Worm (Caenorhabditis elegans): ENCODE results near the gene srx-18.

srx-18 gene

ce11 chrV:17824610-17825009, 25.9 kb upstream of the srx-18 start, which contains the start of gene srh-301:
Gene srh-301, plus strand, starts transcription at chrV:17824910.
- TF ChIP-seq mab-5 (tag; optimal IDR thresholded peaks at IDR 0.05) (no peak), nhr-2 (tag; optimal IDR thresholded peaks at IDR 0.05) (no peak), cnd-1 (tag; optimal IDR thresholded peaks at IDR 0.05) (no peak), mep-1 (tag; optimal IDR thresholded peaks at IDR 0.05) (no peak), elt-3 (tag; optimal IDR thresholded peaks at IDR 0.05) (no peak), elt-1 (tag; optimal IDR thresholded peaks at IDR 0.05; ENCODE audit: borderline replicate concordance, insufficient read depth) (no peak), ham-2 (GFP tag; optimal IDR thresholded peaks at IDR 0.05) (no peak), lin-32 (GFP tag; optimal IDR thresholded peaks at IDR 0.05) (no peak), ceh-43 (GFP tag; optimal IDR thresholded peaks at IDR 0.05) (no peak), unc-62 (GFP tag; optimal IDR thresholded peaks at IDR 0.05) (no peak), nhr-237 (tag; optimal IDR thresholded peaks at IDR 0.05) (no peak), blmp-1 (tag; optimal IDR thresholded peaks at IDR 0.05) (no peak)

ce11 chrV:17821805-17822204, 23.1 kb upstream of the srx-18 start, which contains the start of gene srh-300:
Gene srh-300, plus strand, starts transcription at chrV:17822105.
- no peak for TF ChIP-seq ham-2 (GFP tag; optimal IDR thresholded peaks at IDR 0.05)
- no peak for TF ChIP-seq hlh-1 (tag; optimal IDR thresholded peaks at IDR 0.05)
- no peak for TF ChIP-seq drap-1 (GFP tag; optimal IDR thresholded peaks at IDR 0.05)
- no peak for TF ChIP-seq ceh-43 (GFP tag; optimal IDR thresholded peaks at IDR 0.05)
- TF ChIP-seq bed-3 (GFP tag; optimal IDR thresholded peaks at IDR 0.05) = no peak
- TF ChIP-seq pha-4 (tag; optimal IDR thresholded peaks at IDR 0.05) = no peak
- TF ChIP-seq M03D4.4 (tag; optimal IDR thresholded peaks at IDR 0.05) = no peak
- no peak for TF ChIP-seq tbx-8 (GFP tag; optimal IDR thresholded peaks at IDR 0.05)
- TF ChIP-seq nhr-28 (tag; optimal IDR thresholded peaks at IDR 0.05) = no peak
- TF ChIP-seq snpc-4 (tag; optimal IDR thresholded peaks at IDR 0.05) = no peak
- no peak for TF ChIP-seq ztf-11 (tag; optimal IDR thresholded peaks at IDR 0.05)
- TF ChIP-seq mep-1 (tag; optimal IDR thresholded peaks at IDR 0.05) = no peak
- no peak for TF ChIP-seq ceh-39 (tag; optimal IDR thresholded peaks at IDR 0.05)
- no peak for TF ChIP-seq unc-120 (tag; optimal IDR thresholded peaks at IDR 0.05; ENCODE audit: poor library complexity, severe bottlenecking)

- TF ChIP-seq mab-5 (tag; optimal IDR thresholded peaks at IDR 0.05) (no peak), ceh-39 (tag; optimal IDR thresholded peaks at IDR 0.05) (no peak), unc-39 (tag; optimal IDR thresholded peaks at IDR 0.05) (no peak), flh-1 (GFP tag; optimal IDR thresholded peaks at IDR 0.05) (no peak), drap-1 (GFP tag; optimal IDR thresholded peaks at IDR 0.05) (no peak), pha-4 (tag; optimal IDR thresholded peaks at IDR 0.05) (no peak), mls-2 (tag; optimal IDR thresholded peaks at IDR 0.05) (no peak), ces-1 (GFP tag; optimal IDR thresholded peaks at IDR 0.05) (no peak), nhr-237 (tag; optimal IDR thresholded peaks at IDR 0.05) (no peak), sptf-1 (tag; optimal IDR thresholded peaks at IDR 0.05) (no peak), ceh-83 (GFP tag; optimal IDR thresholded peaks at IDR 0.05) (no peak), nhr-2 (tag; optimal IDR thresholded peaks at IDR 0.05) (no peak), unc-62 (GFP tag; optimal IDR thresholded peaks at IDR 0.05) (no peak), elt-1 (tag; optimal IDR thresholded peaks at IDR 0.05; ENCODE audit: borderline replicate concordance, insufficient read depth) (no peak), ceh-43 (GFP tag; optimal IDR thresholded peaks at IDR 0.05) (no peak), blmp-1 (tag; optimal IDR thresholded peaks at IDR 0.05) (no peak), cnd-1 (tag; optimal IDR thresholded peaks at IDR 0.05) (no peak), nhr-28 (tag; optimal IDR thresholded peaks at IDR 0.05) (no peak)
Measured at ce11 chrV:17819704-17820103, 21.0 kb upstream of the srx-18 start.

- no peak for TF ChIP-seq ceh-43 (GFP tag; optimal IDR thresholded peaks at IDR 0.05)
- TF ChIP-seq M03D4.4 (tag; optimal IDR thresholded peaks at IDR 0.05) = no peak
- no peak for TF ChIP-seq mab-5 (tag; optimal IDR thresholded peaks at IDR 0.05)
- no peak for TF ChIP-seq nhr-28 (tag; optimal IDR thresholded peaks at IDR 0.05)
- TF ChIP-seq elt-1 (tag; optimal IDR thresholded peaks at IDR 0.05; ENCODE audit: borderline replicate concordance, insufficient read depth) = no peak
- no peak for TF ChIP-seq mep-1 (tag; optimal IDR thresholded peaks at IDR 0.05)
- no peak for TF ChIP-seq bed-3 (GFP tag; optimal IDR thresholded peaks at IDR 0.05)
- no peak for TF ChIP-seq unc-120 (tag; optimal IDR thresholded peaks at IDR 0.05; ENCODE audit: poor library complexity, severe bottlenecking)
- TF ChIP-seq mls-2 (tag; optimal IDR thresholded peaks at IDR 0.05) = no peak
- no peak for TF ChIP-seq nhr-12 (tag; optimal IDR thresholded peaks at IDR 0.05)
Measured at ce11 chrV:17818567-17818966, 19.9 kb upstream of the srx-18 start, which contains the start of gene srh-298. Gene srh-298, plus strand, starts transcription at chrV:17818867.

ce11 chrV:17812127-17812526, 13.4 kb upstream of the srx-18 start:
- TF ChIP-seq unc-62 (GFP tag; optimal IDR thresholded peaks at IDR 0.05) (no peak), elt-1 (tag; optimal IDR thresholded peaks at IDR 0.05; ENCODE audit: borderline replicate concordance, insufficient read depth) (no peak), zip-8 (tag; optimal IDR thresholded peaks at IDR 0.05) (no peak), mep-1 (tag; optimal IDR thresholded peaks at IDR 0.05) (no peak), nhr-2 (tag; optimal IDR thresholded peaks at IDR 0.05) (no peak), pha-4 (tag; optimal IDR thresholded peaks at IDR 0.05) (no peak), lin-32 (GFP tag; optimal IDR thresholded peaks at IDR 0.05) (no peak), tbx-8 (GFP tag; optimal IDR thresholded peaks at IDR 0.05) (no peak)
